Worm (Caenorhabditis elegans) whole organism, midembryonic: ENCODE results near the gene abi-1.

Experiments used
- T22C8.4 ChIP-seq: fragments of 200-800 bp; sonication (Bioruptor generic); IDR thresholded peaks from 2 replicates; pipeline ENCODE4 v1.3.6; 2022; ENCODE audit warnings: missing genetic modification characterization, missing compliant biosample characterization
- flt-1 ChIP-seq: fragments of 200-800 bp; sonication (Bioruptor generic); IDR thresholded peaks from 2 replicates; pipeline ENCODE4 v1.3.6; 2022; ENCODE audit warnings: missing genetic modification characterization, missing compliant biosample characterization
- med-1 ChIP-seq: sonication (generic microtip); optimal IDR thresholded peaks from 2 replicates; lab custom pipeline; 2017; ENCODE audit warnings: missing genetic modification characterization, mild to moderate bottlenecking, missing compliant biosample characterization, antibody characterized with exemption, missing genetic modification reagents; ENCODE audit not compliant: insufficient read depth
- ref-1 ChIP-seq: fragments of 200-800 bp; sonication (Bioruptor generic); conservative IDR thresholded peaks from 2 replicates; pipeline ENCODE4 v1.3.6; 2022; ENCODE audit warnings: missing genetic modification reagents, missing genetic modification characterization, missing compliant biosample characterization
- ztf-23 ChIP-seq: fragments of 200-800 bp; sonication (Bioruptor generic); IDR thresholded peaks from 2 replicates; pipeline ENCODE4 v1.3.6; 2022; ENCODE audit warnings: missing genetic modification reagents, missing genetic modification characterization, missing compliant biosample characterization
- ztf-29 ChIP-seq: fragments of 200-800 bp; sonication (Bioruptor generic); IDR thresholded peaks from 2 replicates; pipeline ENCODE4 v1.3.6; 2022; ENCODE audit warnings: missing genetic modification reagents, missing genetic modification characterization, missing compliant biosample characterization

- no peak for TF ChIP-seq ztf-23 (GFP tag; lab: Robert Waterston, UW)
- TF ChIP-seq ref-1 (GFP tag; lab: Robert Waterston, UW): no peak
- TF ChIP-seq med-1 (GFP tag; lab: Kevin White, UChicago): no peak
- TF ChIP-seq ztf-29: no peak
- TF ChIP-seq flt-1 (GFP tag; lab: Robert Waterston, UW): no peak
- no peak for TF ChIP-seq T22C8.4 (GFP tag; lab: Robert Waterston, UW)
Observed at ce11 chrIII:5683998-5684397, 8.5 kb downstream of the abi-1 start, which contains the start of gene rcan-1.
